Fruit fly (Drosophila melanogaster) whole organism, pupa: ENCODE results near the gene CG5162.

Source experiments
- CG10348 ChIP-seq: fragments of 200-800 bp; sonication (Bioruptor generic); IDR thresholded peaks from 2 replicates; pipeline ENCODE4 v1.3.6; 2022; ENCODE audit warnings: missing biosample characterization, missing genetic modification characterization
- CG12605 ChIP-seq: fragments of 200-800 bp; sonication (Bioruptor generic); IDR thresholded peaks from 2 replicates; pipeline ENCODE4 v1.3.6; 2022; ENCODE audit warnings: missing biosample characterization, missing genetic modification characterization
- CG13204 ChIP-seq: fragments of 200-800 bp; sonication (Bioruptor generic); optimal IDR thresholded peaks from 2 replicates; lab custom pipeline; 2018; ENCODE audit warnings: missing biosample characterization, mild to moderate bottlenecking, missing genetic modification characterization, moderate library complexity
- CG14655 ChIP-seq: fragments of 200-800 bp; sonication (Bioruptor generic); optimal IDR thresholded peaks from 3 replicates; lab custom pipeline; 2017; ENCODE audit warnings: mild to moderate bottlenecking, missing biosample characterization, missing genetic modification reagents, missing genetic modification characterization
- CG15710 ChIP-seq: fragments of 200-800 bp; sonication (Bioruptor generic); optimal IDR thresholded peaks from 2 replicates; lab custom pipeline; 2018; ENCODE audit warnings: missing biosample characterization, mild to moderate bottlenecking, missing genetic modification characterization, moderate library complexity
- CG17806 ChIP-seq: fragments of 200-800 bp; sonication (Bioruptor generic); optimal IDR thresholded peaks from 2 replicates; lab custom pipeline; 2018; ENCODE audit warnings: missing biosample characterization, mild to moderate bottlenecking, missing genetic modification characterization, moderate library complexity
- CG32121 ChIP-seq: fragments of 200-800 bp; sonication (Bioruptor generic); IDR thresholded peaks from 2 replicates; pipeline ENCODE4 v1.3.6; 2022; ENCODE audit warnings: missing biosample characterization, missing genetic modification characterization
- CG34367 ChIP-seq: fragments of 200-800 bp; sonication (Bioruptor generic); optimal IDR thresholded peaks from 2 replicates; lab custom pipeline; 2018; ENCODE audit warnings: missing biosample characterization, mild to moderate bottlenecking, missing genetic modification characterization
- CG4496 ChIP-seq: fragments of 200-800 bp; sonication (Bioruptor generic); IDR thresholded peaks from 3 replicates; pipeline ENCODE4 v1.3.6; 2022; ENCODE audit warnings: missing biosample characterization, missing genetic modification characterization
- CG8159 ChIP-seq: fragments of 200-800 bp; sonication (Bioruptor generic); optimal IDR thresholded peaks from 3 replicates; lab custom pipeline; 2018; ENCODE audit warnings: missing biosample characterization, mild to moderate bottlenecking, missing genetic modification characterization, moderate library complexity
- CG8301 ChIP-seq: fragments of 200-800 bp; sonication (Bioruptor generic); optimal IDR thresholded peaks from 2 replicates; lab custom pipeline; 2018; ENCODE audit warnings: missing biosample characterization, mild to moderate bottlenecking, missing genetic modification characterization
- CG9948 ChIP-seq: fragments of 200-800 bp; sonication (Bioruptor generic); optimal IDR thresholded peaks from 2 replicates; lab custom pipeline; 2018; ENCODE audit warnings: missing biosample characterization, mild to moderate bottlenecking, missing genetic modification characterization, moderate library complexity
- D1 ChIP-seq: fragments of 200-800 bp; sonication (Bioruptor generic); optimal IDR thresholded peaks from 2 replicates; lab custom pipeline; 2018; ENCODE audit warnings: missing biosample characterization, mild to moderate bottlenecking, missing genetic modification characterization, moderate library complexity
- EcR ChIP-seq: fragments of 200-800 bp; sonication (Bioruptor generic); optimal IDR thresholded peaks from 3 replicates; lab custom pipeline; 2019; ENCODE audit warnings: missing biosample characterization, missing genetic modification characterization, mild to moderate bottlenecking, moderate library complexity, missing genetic modification reagents
- Ets98B ChIP-seq: fragments of 200-800 bp; sonication (Bioruptor generic); IDR thresholded peaks from 2 replicates; pipeline ENCODE4 v1.3.6; 2022; ENCODE audit warnings: missing biosample characterization, missing genetic modification characterization
- Pif1A ChIP-seq: fragments of 200-800 bp; sonication (Bioruptor generic); optimal IDR thresholded peaks from 3 replicates; lab custom pipeline; 2016; ENCODE audit warnings: missing biosample characterization, missing genetic modification characterization
- Pif1B ChIP-seq: fragments of 200-800 bp; sonication (Bioruptor generic); optimal IDR thresholded peaks from 3 replicates; lab custom pipeline; 2016; ENCODE audit warnings: missing biosample characterization, missing genetic modification characterization
- Snoo ChIP-seq: fragments of 200-800 bp; sonication (Bioruptor generic); optimal IDR thresholded peaks from 3 replicates; lab custom pipeline; 2017; ENCODE audit warnings: missing biosample characterization, mild to moderate bottlenecking, missing genetic modification characterization, inconsistent platforms
- fd96Ca ChIP-seq: fragments of 200-800 bp; sonication (Bioruptor generic); IDR thresholded peaks from 3 replicates; pipeline ENCODE4 v1.3.6; 2022; ENCODE audit warnings: missing biosample characterization, missing genetic modification characterization
- gl ChIP-seq: fragments of 200-800 bp; sonication (Bioruptor generic); optimal IDR thresholded peaks from 2 replicates; lab custom pipeline; 2018; ENCODE audit warnings: missing biosample characterization, mild to moderate bottlenecking, missing genetic modification characterization
- rn ChIP-seq: fragments of 200-800 bp; sonication (Bioruptor generic); IDR thresholded peaks from 2 replicates; pipeline ENCODE4 v1.3.6; 2022; ENCODE audit warnings: missing biosample characterization, missing genetic modification characterization

CG5162 gene

dm6 chrX:17181264-17182198 is 33.6 kb upstream of the CG5162 start:
- no peak for TF ChIP-seq CG17806 (tag; lab: Kevin White, UChicago)
- TF ChIP-seq CG13204 = no peak
- no peak for TF ChIP-seq CG8301 (tag; lab: Kevin White, UChicago)
- no peak for TF ChIP-seq CG10348 (GFP tag; lab: Robert Waterston, UW)
- no peak for TF ChIP-seq fd96Ca (GFP tag; lab: Robert Waterston, UW)
- 0 out of 2 replicates have a peak, but pooled peaks have one; percentile 8 for TF ChIP-seq CG32121 (GFP tag; lab: Robert Waterston, UW)
- TF ChIP-seq rn = no peak
- no peak for TF ChIP-seq CG14655 (GFP tag; lab: Kevin White, UChicago)
- TF ChIP-seq CG15710 (tag; lab: Kevin White, UChicago) = no peak
- TF ChIP-seq CG8159 (tag; lab: Kevin White, UChicago) = no peak
- TF ChIP-seq D1 = no peak
- no peak for TF ChIP-seq gl (tag; lab: Kevin White, UChicago)
- TF ChIP-seq Ets98B = no peak
- TF ChIP-seq Pif1A = no peak
- no peak for TF ChIP-seq CG34367
- TF ChIP-seq Snoo (tag; lab: Kevin White, UChicago) = peak; percentile 41
- TF ChIP-seq CG12605 (GFP tag; lab: Robert Waterston, UW) = no peak

dm6 chrX:17183486-17183885 is 31.6 kb upstream of the CG5162 start:
- TF ChIP-seq Ets98B (no peak), Pif1A (no peak), EcR (GFP tag; lab: Kevin White, UChicago) (no peak), CG9948 (tag; lab: Kevin White, UChicago) (no peak), Pif1B (GFP tag; lab: Kevin White, UChicago) (no peak), CG12605 (GFP tag; lab: Robert Waterston, UW) (no peak), gl (tag; lab: Kevin White, UChicago) (no peak), CG13204 (no peak), CG32121 (GFP tag; lab: Robert Waterston, UW) (no peak)

- TF ChIP-seq CG32121 (GFP tag; lab: Robert Waterston, UW) (no peak), EcR (GFP tag; lab: Kevin White, UChicago) (no peak), CG4496 (GFP tag; lab: Robert Waterston, UW) (no peak), Ets98B (no peak), Snoo (tag; lab: Kevin White, UChicago) (no peak), fd96Ca (GFP tag; lab: Robert Waterston, UW) (no peak)
Measured at dm6 chrX:17186432-17186831, 28.7 kb upstream of the CG5162 start.

- TF ChIP-seq CG9948 (tag; lab: Kevin White, UChicago) = peak; percentile 4
- peak; percentile 20 for TF ChIP-seq CG8301 (tag; lab: Kevin White, UChicago)
- peak; percentile 57; the same call in 1 of the 2 replicates for TF ChIP-seq CG32121 (GFP tag; lab: Robert Waterston, UW)
- TF ChIP-seq Snoo (tag; lab: Kevin White, UChicago) = no peak
- TF ChIP-seq gl (tag; lab: Kevin White, UChicago) = no peak
- TF ChIP-seq Ets98B = peak; percentile 54
- TF ChIP-seq Pif1B (GFP tag; lab: Kevin White, UChicago) = peak; percentile 2
- TF ChIP-seq Pif1A = peak; percentile 30
- TF ChIP-seq fd96Ca (GFP tag; lab: Robert Waterston, UW) = 0 out of 3 replicates have a peak, but pooled peaks have one; percentile 28
- TF ChIP-seq CG13204 = no peak
- TF ChIP-seq CG17806 (tag; lab: Kevin White, UChicago) = peak; percentile 20
- 0 out of 2 replicates have a peak, but pooled peaks have one; percentile 36 for TF ChIP-seq CG12605 (GFP tag; lab: Robert Waterston, UW)
- TF ChIP-seq CG14655 (GFP tag; lab: Kevin White, UChicago) = peak; percentile 12
- TF ChIP-seq CG10348 (GFP tag; lab: Robert Waterston, UW) = no peak
- TF ChIP-seq CG8159 (tag; lab: Kevin White, UChicago) = no peak
- peak; percentile 73 for TF ChIP-seq CG4496 (GFP tag; lab: Robert Waterston, UW)
Measured at dm6 chrX:17187495-17187894, 27.6 kb upstream of the CG5162 start.

dm6 chrX:17188167-17188566 is 26.9 kb upstream of the CG5162 start:
- TF ChIP-seq CG9948 (tag; lab: Kevin White, UChicago) (no peak), EcR (GFP tag; lab: Kevin White, UChicago) (no peak), Snoo (tag; lab: Kevin White, UChicago) (no peak), CG8301 (tag; lab: Kevin White, UChicago) (no peak), CG10348 (GFP tag; lab: Robert Waterston, UW) (no peak), CG34367 (no peak), gl (tag; lab: Kevin White, UChicago) (no peak), CG14655 (GFP tag; lab: Kevin White, UChicago) (no peak), rn (no peak), Pif1A (no peak), fd96Ca (GFP tag; lab: Robert Waterston, UW) (no peak), CG32121 (GFP tag; lab: Robert Waterston, UW) (no peak), D1 (no peak)
